2 fruit fly cellular contexts compared by ENCODE assay signal in genomic region chr3L:4296760-4297159, dm6.
A peak's percentile ranks its signal among the peaks of the same experiment; 100 is the strongest.
TF ChIP-seq lines count a peak whose summit lies in the region.

No protein-coding gene starts in this region.

- TF ChIP-seq CTCF in whole organism, embryonic (GFP tag; optimal IDR thresholded peaks at IDR 0.05; lab: Kevin White, UChicago): no peak

TF ChIP-seq in whole organism, embryonic, 481 proteins besides CTCF, POLR2A, EP300 and RAD21:
- peak; percentile 69 for TF ChIP-seq oc (tag; optimal IDR thresholded peaks at IDR 0.05; lab: Kevin White, UChicago)
- TF ChIP-seq sr (GFP tag; IDR thresholded peaks at IDR 0.05; lab: Robert Waterston, UW): 0 out of 3 replicates have a peak, but pooled peaks have one; percentile 32
- no peak for TF ChIP-seq CG15601 (tag; optimal IDR thresholded peaks at IDR 0.05; lab: Kevin White, UChicago)
- TF ChIP-seq Blimp-1 (GFP tag; optimal IDR thresholded peaks at IDR 0.05; lab: Kevin White, UChicago): peak; percentile 99
- TF ChIP-seq kni (GFP tag; optimal IDR thresholded peaks at IDR 0.05; lab: Kevin White, UChicago): peak; percentile 58
- TF ChIP-seq pros (GFP tag; optimal IDR thresholded peaks at IDR 0.05; lab: Kevin White, UChicago): peak; percentile 42
- TF ChIP-seq ci (GFP tag; IDR thresholded peaks at IDR 0.05; lab: Robert Waterston, UW): no peak
- peak in 1 of 2 experiments; percentile 39 for TF ChIP-seq Pdp1 (GFP tag; optimal IDR thresholded peaks at IDR 0.05; lab: Kevin White, UChicago)

TF ChIP-seq in whole organism, prepupa, 60 proteins besides CTCF, POLR2A, EP300 and RAD21:
- TF ChIP-seq Blimp-1 (GFP tag; optimal IDR thresholded peaks at IDR 0.05; lab: Kevin White, UChicago): peak; percentile 37
- no peak for TF ChIP-seq CG34406 (GFP tag; optimal IDR thresholded peaks at IDR 0.05; lab: Kevin White, UChicago)

Comparison
In these comparisons a context has a peak if more than half of its experiments do, and no peak if none do; other contexts are left out.
1. Of the 7 proteins assayed by ChIP-seq in both whole organism, embryonic and whole organism, prepupa: peak only in whole organism, embryonic: none; only in whole organism, prepupa: none; in both: Blimp-1; in neither: 6.